Worm (Caenorhabditis elegans) whole organism, L4 larva: ENCODE results near the gene pfs-2.

Experiments used
- F37D6.2 ChIP-seq: sonication (generic microtip); optimal IDR thresholded peaks from 2 replicates; lab custom pipeline; 2016; ENCODE audit warnings: mild to moderate bottlenecking, missing genetic modification characterization, missing compliant biosample characterization
- Y48G9A.11 ChIP-seq: fragments of 200-800 bp; sonication (Bioruptor generic); IDR thresholded peaks from 2 replicates; pipeline ENCODE4 v1.3.6; 2022; ENCODE audit warnings: missing genetic modification reagents, missing genetic modification characterization, missing compliant biosample characterization
- ceh-44 ChIP-seq: fragments of 200-800 bp; sonication (Bioruptor generic); IDR thresholded peaks from 2 replicates; pipeline ENCODE4 v1.3.6; 2022; ENCODE audit warnings: missing genetic modification reagents, missing genetic modification characterization, missing compliant biosample characterization
- ceh-82 ChIP-seq: sonication (generic microtip); optimal IDR thresholded peaks from 2 replicates; lab custom pipeline; 2017; ENCODE audit warnings: missing biosample characterization, missing genetic modification characterization
- egl-43 ChIP-seq: fragments of 200-800 bp; sonication (Bioruptor generic); IDR thresholded peaks from 2 replicates; pipeline ENCODE4 v1.3.6; 2022; ENCODE audit warnings: missing genetic modification reagents, missing genetic modification characterization, missing compliant biosample characterization
- lin-29 ChIP-seq: fragments of 200-800 bp; sonication (Bioruptor generic); IDR thresholded peaks from 2 replicates; pipeline ENCODE4 v1.3.6; 2022; ENCODE audit warnings: missing genetic modification reagents, missing genetic modification characterization, missing compliant biosample characterization
- mxl-3 ChIP-seq: fragments of 200-800 bp; sonication (Bioruptor generic); optimal IDR thresholded peaks from 2 replicates; lab custom pipeline; 2018; ENCODE audit warnings: mild to moderate bottlenecking, missing genetic modification characterization, missing compliant biosample characterization
- nhr-11 ChIP-seq: fragments of 150-350 bp; optimal IDR thresholded peaks from 2 replicates; lab custom pipeline; 2014; ENCODE audit warnings: missing biosample characterization, missing genetic modification characterization
- nhr-237 ChIP-seq: sonication (generic microtip); optimal IDR thresholded peaks from 2 replicates; lab custom pipeline; 2017; ENCODE audit warnings: missing biosample characterization, missing genetic modification characterization
- nhr-76 ChIP-seq: fragments of 150-350 bp; optimal IDR thresholded peaks from 2 replicates; lab custom pipeline; 2014; ENCODE audit warnings: missing biosample characterization, missing genetic modification characterization
- pqm-1 ChIP-seq: sonication (generic microtip); optimal IDR thresholded peaks from 2 replicates; lab custom pipeline; 2017; ENCODE audit warnings: missing biosample characterization, missing genetic modification characterization
- skn-1 ChIP-seq: fragments of 150-350 bp; optimal IDR thresholded peaks from 2 replicates; lab custom pipeline; 2014; ENCODE audit warnings: missing biosample characterization, missing genetic modification characterization
- snpc-4 ChIP-seq: fragments of 150-350 bp; optimal IDR thresholded peaks from 2 replicates; lab custom pipeline; 2014; ENCODE audit warnings: missing biosample characterization, missing genetic modification characterization
- zag-1 ChIP-seq: fragments of 150-350 bp; optimal IDR thresholded peaks from 2 replicates; lab custom pipeline; 2014; ENCODE audit warnings: missing biosample characterization, missing genetic modification characterization

DNA sequence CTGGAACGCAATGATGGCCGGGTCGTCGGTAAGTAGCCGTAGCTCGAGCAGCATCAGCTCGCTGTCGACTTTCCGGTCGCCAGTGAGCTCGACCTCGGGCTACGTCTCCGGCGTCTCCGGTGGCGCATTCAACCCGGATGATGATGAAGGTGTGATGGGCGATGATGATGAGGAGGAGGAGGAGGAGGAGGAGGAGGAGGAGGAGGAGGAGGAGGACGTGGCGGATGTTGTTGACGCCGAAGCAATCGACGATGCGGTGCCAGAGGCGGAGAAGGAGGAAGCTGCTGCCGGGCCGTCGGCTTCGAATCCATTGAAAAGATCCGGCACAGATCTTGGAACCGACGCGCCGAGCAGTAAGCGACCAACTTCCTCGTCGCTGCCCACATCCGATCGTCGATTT lies 38.9 kb upstream of the pfs-2 start:
- no peak for TF ChIP-seq ceh-44 (GFP tag; lab: Robert Waterston, UW)
- TF ChIP-seq pqm-1 (tag; lab: Kevin White, UChicago) = no peak
- TF ChIP-seq nhr-11 (tag; lab: Kevin White, UChicago) = no peak
- TF ChIP-seq snpc-4 (tag; lab: Kevin White, UChicago) = no peak
- TF ChIP-seq mxl-3 (GFP tag; lab: Kevin White, UChicago) = no peak
- TF ChIP-seq ceh-82 = no peak
- TF ChIP-seq zag-1 (tag; lab: Kevin White, UChicago) = no peak
- TF ChIP-seq lin-29 = no peak
- no peak for TF ChIP-seq Y48G9A.11 (GFP tag; lab: Robert Waterston, UW)
- TF ChIP-seq nhr-237 = no peak
- no peak for TF ChIP-seq skn-1 (tag; lab: Kevin White, UChicago)
- no peak for TF ChIP-seq egl-43 (GFP tag; lab: Robert Waterston, UW)
- no peak for TF ChIP-seq F37D6.2
- TF ChIP-seq nhr-76 (tag; lab: Kevin White, UChicago) = no peak
